Worm (Caenorhabditis elegans) whole organism, young adult: ENCODE results near the gene spe-19.
A peak's percentile ranks its signal among the peaks of the same experiment; 100 is the strongest.

Experiments used
- F33H1.4 ChIP-seq: fragments of 200-800 bp; sonication (Bioruptor generic); IDR thresholded peaks from 2 replicates; pipeline ENCODE4 v1.3.6; 2022; ENCODE audit warnings: missing genetic modification reagents, missing genetic modification characterization, missing compliant biosample characterization
- F49E8.2 ChIP-seq: sonication (generic microtip); optimal IDR thresholded peaks from 3 replicates; lab custom pipeline; 2017; ENCODE audit warnings: missing genetic modification characterization, mild to moderate bottlenecking, missing compliant biosample characterization, antibody characterized with exemption, moderate library complexity; ENCODE audit not compliant: insufficient read depth
- F52B5.7 ChIP-seq: sonication (generic microtip); optimal IDR thresholded peaks from 2 replicates; lab custom pipeline; 2016; ENCODE audit warnings: mild to moderate bottlenecking, missing genetic modification characterization, missing compliant biosample characterization
- K12H6.12 ChIP-seq: fragments of 200-800 bp; sonication (Bioruptor generic); optimal IDR thresholded peaks from 2 replicates; lab custom pipeline; 2018; ENCODE audit warnings: mild to moderate bottlenecking, missing genetic modification characterization, missing compliant biosample characterization
- Y53F4B.3 ChIP-seq: fragments of 200-800 bp; sonication (Bioruptor generic); IDR thresholded peaks from 2 replicates; pipeline ENCODE4 v1.3.6; 2022; ENCODE audit warnings: missing genetic modification reagents, missing genetic modification characterization, missing compliant biosample characterization
- Y79H2A.3 ChIP-seq: fragments of 200-800 bp; sonication (Bioruptor generic); conservative IDR thresholded peaks from 2 replicates; pipeline ENCODE4 v1.3.6; 2022; ENCODE audit warnings: missing genetic modification reagents, missing genetic modification characterization, missing compliant biosample characterization
- aptf-3 ChIP-seq: fragments of 200-800 bp; sonication (Bioruptor generic); IDR thresholded peaks from 2 replicates; pipeline ENCODE4 v1.3.6; 2022; ENCODE audit warnings: missing genetic modification characterization, missing compliant biosample characterization
- cebp-1 ChIP-seq, 2 experiments: fragments of 200-800 bp in 1 of 2; sonication (Bioruptor generic) in 1 of 2; sonication (generic microtip) in 1 of 2; IDR thresholded peaks in 1 of 2; optimal IDR thresholded peaks in 1 of 2; 2 replicates each; pipeline versions ENCODE4 v1.3.6 to Lab custom; 2017 to 2022; ENCODE audit warnings: missing compliant biosample characterization in 2 of 2, missing genetic modification characterization in 2 of 2, mild to moderate bottlenecking in 1 of 2, missing genetic modification reagents in 1 of 2, moderate library complexity in 1 of 2
- hlh-26 ChIP-seq: fragments of 200-800 bp; sonication (Bioruptor generic); conservative IDR thresholded peaks from 2 replicates; pipeline ENCODE4 v1.3.6; 2022; ENCODE audit warnings: missing genetic modification reagents, missing genetic modification characterization, missing compliant biosample characterization
- nhr-80 ChIP-seq: sonication (generic microtip); optimal IDR thresholded peaks from 2 replicates; lab custom pipeline; 2016; ENCODE audit warnings: missing genetic modification characterization, missing compliant biosample characterization
- nhr-90 ChIP-seq: sonication (generic microtip); optimal IDR thresholded peaks from 2 replicates; lab custom pipeline; 2016; ENCODE audit warnings: missing genotype, mild to moderate bottlenecking, missing genetic modification characterization, missing compliant biosample characterization
- pbrm-1 ChIP-seq: fragments of 200-800 bp; sonication (Bioruptor generic); IDR thresholded peaks from 2 replicates; pipeline ENCODE4 v1.3.6; 2022; ENCODE audit warnings: missing genetic modification reagents, missing genetic modification characterization, missing compliant biosample characterization
- rpc-1 ChIP-seq, 2 experiments: fragments of 150-350 bp in 1 of 2; sonication (generic microtip) in 1 of 2; optimal IDR thresholded peaks; 2 replicates each; lab custom pipeline; 2014 to 2018; ENCODE audit warnings: missing biosample characterization in 1 of 2, missing genetic modification characterization in 1 of 2, missing genetic modification reagents in 1 of 2, missing genotype in 1 of 2
- zfh-2 ChIP-seq: fragments of 200-800 bp; sonication (Bioruptor generic); conservative IDR thresholded peaks from 2 replicates; pipeline ENCODE4 v1.3.6; 2022; ENCODE audit warnings: missing genetic modification reagents, missing genetic modification characterization, missing compliant biosample characterization
- ztf-26 ChIP-seq: sonication (generic microtip); optimal IDR thresholded peaks from 2 replicates; lab custom pipeline; 2017; ENCODE audit warnings: missing genetic modification characterization, missing compliant biosample characterization

spe-19 gene

DNA sequence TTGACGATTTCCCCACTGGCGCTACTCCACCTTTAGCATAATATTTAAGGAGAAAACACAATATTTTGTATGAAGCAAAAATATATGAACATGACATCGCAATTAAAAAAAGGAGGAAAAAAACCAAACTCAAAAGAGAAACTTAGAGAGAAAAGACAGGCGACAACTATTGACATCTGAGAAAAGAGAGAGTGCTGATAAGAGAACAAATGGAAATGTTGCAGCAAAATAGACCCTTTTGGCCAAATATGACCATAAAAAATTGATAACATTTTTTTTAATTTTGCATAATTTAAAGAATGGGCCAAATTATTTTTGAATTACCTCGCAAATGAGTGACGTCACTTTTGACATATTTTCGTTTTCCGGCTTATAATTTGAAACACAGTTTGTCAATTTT lies 52.5 kb downstream of the spe-19 start:
- TF ChIP-seq F49E8.2 (tag; lab: Kevin White, UChicago), result no peak
- peak; percentile 51 for TF ChIP-seq nhr-80 (tag; lab: Kevin White, UChicago)

ce11 chrV:19994093-19994492 lies 53.1 kb downstream of the spe-19 start, which contains the start of gene Y60A3A.25:
Y60A3A.25 (minus strand) TSS chrV:19994193.
- TF ChIP-seq ztf-26 (tag; lab: Kevin White, UChicago) (no peak), F52B5.7 (tag; lab: Kevin White, UChicago) (no peak), F49E8.2 (tag; lab: Kevin White, UChicago) (no peak), nhr-90 (no peak), Y53F4B.3 (GFP tag; lab: Robert Waterston, UW) (no peak), Y79H2A.3 (GFP tag; lab: Robert Waterston, UW) (no peak), rpc-1 (optimal IDR thresholded peaks at IDR 0.05; lab: Kevin White, UChicago) (no peak), rpc-1 (tag; optimal IDR thresholded peaks at IDR 0.05; lab: Kevin White, UChicago) (no peak), pbrm-1 (GFP tag; lab: Robert Waterston, UW) (no peak), cebp-1 (GFP tag; IDR thresholded peaks at IDR 0.05; lab: Robert Waterston, UW) (no peak), cebp-1 (tag; optimal IDR thresholded peaks at IDR 0.05; lab: Kevin White, UChicago) (no peak), hlh-26 (GFP tag; lab: Robert Waterston, UW) (no peak), F33H1.4 (no peak), zfh-2 (GFP tag; lab: Robert Waterston, UW) (no peak), aptf-3 (no peak), K12H6.12 (tag; lab: Kevin White, UChicago) (no peak)
